Worm (Caenorhabditis elegans): ENCODE data around the gene Y57A10B.6.

Gene Y57A10B.6

ce11 chrII:12429743-12430142 lies 39.9 kb downstream of the Y57A10B.6 start, which contains the start of gene Y57A10C.8:
Gene Y57A10C.8, minus strand, starts transcription at chrII:12429843.
- TF ChIP-seq alr-1 (tag; optimal IDR thresholded peaks at IDR 0.05; ENCODE audit: borderline replicate concordance) = no peak
- TF ChIP-seq Y116A8C.19 (tag; optimal IDR thresholded peaks at IDR 0.05; ENCODE audit: borderline replicate concordance) = no peak
- TF ChIP-seq nhr-47 (tag; optimal IDR thresholded peaks at IDR 0.05) = no peak
- TF ChIP-seq ets-5 (GFP tag; IDR thresholded peaks at IDR 0.05) = no peak
- TF ChIP-seq nhr-85 (tag) = no peak
- no peak for TF ChIP-seq mdl-1 (tag; optimal IDR thresholded peaks at IDR 0.05)
- no peak for TF ChIP-seq efl-1 (optimal IDR thresholded peaks at IDR 0.05)
- no peak for TF ChIP-seq efl-1 (GFP tag; optimal IDR thresholded peaks at IDR 0.05 in 1 of 2)
- no peak for TF ChIP-seq sox-4 (tag; optimal IDR thresholded peaks at IDR 0.05)
- no peak for TF ChIP-seq ama-1 (optimal IDR thresholded peaks at IDR 0.05)
- no peak for TF ChIP-seq aha-1 (tag; optimal IDR thresholded peaks at IDR 0.05)
- no peak for TF ChIP-seq F16B12.6 (tag; optimal IDR thresholded peaks at IDR 0.05)
- no peak for TF ChIP-seq snu-23 (GFP tag; optimal IDR thresholded peaks at IDR 0.05)
- no peak for TF ChIP-seq mab-9 (GFP tag; IDR thresholded peaks at IDR 0.05)
- no peak for TF ChIP-seq nhr-71 (tag; optimal IDR thresholded peaks at IDR 0.05)
- no peak for TF ChIP-seq fkh-4 (tag; optimal IDR thresholded peaks at IDR 0.05; ENCODE audit: borderline replicate concordance)
- TF ChIP-seq ceh-82 (tag; optimal IDR thresholded peaks at IDR 0.05) = no peak
- no peak for TF ChIP-seq vab-15 (tag; optimal IDR thresholded peaks at IDR 0.05)

ce11 chrII:12432356-12432755 lies 42.5 kb downstream of the Y57A10B.6 start, which contains the start of gene dct-12:
Gene dct-12, minus strand, starts transcription at chrII:12432456.
- TF ChIP-seq grh-1 (GFP tag; IDR thresholded peaks at IDR 0.05) (no peak), rnt-1 (tag; optimal IDR thresholded peaks at IDR 0.05) (no peak), nhr-11 (tag; optimal IDR thresholded peaks at IDR 0.05) (no peak), skn-1 (tag; optimal IDR thresholded peaks at IDR 0.05) (no peak), lsy-2 (tag; optimal IDR thresholded peaks at IDR 0.05) (no peak), lir-3 (tag; optimal IDR thresholded peaks at IDR 0.05; ENCODE audit: poor library complexity) (no peak), mep-1 (tag; optimal IDR thresholded peaks at IDR 0.05) (no peak), hlh-17 (GFP tag; optimal IDR thresholded peaks at IDR 0.05; ENCODE audit: borderline replicate concordance) (no peak), ztf-11 (tag; optimal IDR thresholded peaks at IDR 0.05) (no peak), unc-86 (tag; optimal IDR thresholded peaks at IDR 0.05) (no peak), mef-2 (tag; optimal IDR thresholded peaks at IDR 0.05) (no peak), lin-35 (GFP tag; optimal IDR thresholded peaks at IDR 0.05) (no peak)

- TF ChIP-seq efl-1 (optimal IDR thresholded peaks at IDR 0.05) = no peak
- TF ChIP-seq efl-1 (GFP tag; optimal IDR thresholded peaks at IDR 0.05 in 1 of 2) = peak in 1 of 2 experiments; percentile 52
- TF ChIP-seq unc-86 (tag; optimal IDR thresholded peaks at IDR 0.05) = no peak
These were observed 45.5 kb downstream of the Y57A10B.6 start for ce11 chrII:12435202-12435872.

- no peak for TF ChIP-seq blmp-1 (tag; optimal IDR thresholded peaks at IDR 0.05)
- TF ChIP-seq egl-27 (tag; optimal IDR thresholded peaks at IDR 0.05) = no peak
- no peak for TF ChIP-seq dpl-1 (GFP tag; optimal IDR thresholded peaks at IDR 0.05)
- no peak for TF ChIP-seq irx-1 (tag; optimal IDR thresholded peaks at IDR 0.05)
These were observed 46.8 kb downstream of the Y57A10B.6 start for ce11 chrII:12436717-12437116.

ce11 chrII:12438441-12438840 lies 48.6 kb downstream of the Y57A10B.6 start, which contains the start of gene Y57A10C.9:
Gene Y57A10C.9, minus strand, starts transcription at chrII:12438541.
- TF ChIP-seq lin-35 (GFP tag; optimal IDR thresholded peaks at IDR 0.05) (no peak), nhr-19 (GFP tag; conservative IDR thresholded peaks at IDR 0.05) (no peak), nhr-71 (tag; optimal IDR thresholded peaks at IDR 0.05) (peak; percentile 1), zip-4 (GFP tag; optimal IDR thresholded peaks at IDR 0.05) (no peak), ama-1 (optimal IDR thresholded peaks at IDR 0.05) (no peak), hpl-2 (GFP tag; optimal IDR thresholded peaks at IDR 0.05) (no peak), C34B4.2 (tag; optimal IDR thresholded peaks at IDR 0.05) (no peak)
